Fruit fly (Drosophila melanogaster) ovary, adult (tissue): ENCODE measurements around the gene hay.

Source experiments
- CG17801 ChIP-seq: fragments of 200-800 bp; optimal IDR thresholded peaks from 2 replicates; lab custom pipeline; 2019; ENCODE audit warnings: missing biosample characterization, mild to moderate bottlenecking, missing genetic modification characterization, moderate library complexity; ENCODE audit not compliant: partially characterized antibody

The hay gene

dm6 chr3L:10669592-10670400 is 38.9 kb downstream of the hay start:
- TF ChIP-seq CG17801, result no peak

dm6 chr3L:10672540-10672939 is 41.7 kb downstream of the hay start:
- no peak for TF ChIP-seq CG17801

dm6 chr3L:10674145-10674547 is 43.3 kb downstream of the hay start:
- no peak for TF ChIP-seq CG17801

dm6 chr3L:10674940-10675339 is 44.1 kb downstream of the hay start:
- TF ChIP-seq CG17801, result no peak

- TF ChIP-seq CG17801, result peak; percentile 95
Measured at dm6 chr3L:10675635-10676393, 44.9 kb downstream of the hay start.

- peak; percentile 58 for TF ChIP-seq CG17801
Measured at dm6 chr3L:10677816-10678215, 46.9 kb downstream of the hay start.

- peak; percentile 84 for TF ChIP-seq CG17801
Measured at dm6 chr3L:10678545-10679067, 47.7 kb downstream of the hay start.

- peak; percentile 43 for TF ChIP-seq CG17801
Measured at dm6 chr3L:10679711-10680154, 48.9 kb downstream of the hay start.

dm6 chr3L:10680177-10680576 is 49.3 kb downstream of the hay start:
- TF ChIP-seq CG17801, result no peak

- no peak for TF ChIP-seq CG17801
Measured at dm6 chr3L:10680728-10681306, 49.9 kb downstream of the hay start.

- no peak for TF ChIP-seq CG17801
Measured at dm6 chr3L:10681814-10682213, 50.9 kb downstream of the hay start.

- peak; percentile 97 for TF ChIP-seq CG17801
Measured at dm6 chr3L:10682725-10683367, 52.0 kb downstream of the hay start.
